Worm (Caenorhabditis elegans): ENCODE results near the gene hic-1.
A peak's percentile ranks its signal among the peaks of the same experiment; 100 is the strongest.

Gene hic-1

DNA sequence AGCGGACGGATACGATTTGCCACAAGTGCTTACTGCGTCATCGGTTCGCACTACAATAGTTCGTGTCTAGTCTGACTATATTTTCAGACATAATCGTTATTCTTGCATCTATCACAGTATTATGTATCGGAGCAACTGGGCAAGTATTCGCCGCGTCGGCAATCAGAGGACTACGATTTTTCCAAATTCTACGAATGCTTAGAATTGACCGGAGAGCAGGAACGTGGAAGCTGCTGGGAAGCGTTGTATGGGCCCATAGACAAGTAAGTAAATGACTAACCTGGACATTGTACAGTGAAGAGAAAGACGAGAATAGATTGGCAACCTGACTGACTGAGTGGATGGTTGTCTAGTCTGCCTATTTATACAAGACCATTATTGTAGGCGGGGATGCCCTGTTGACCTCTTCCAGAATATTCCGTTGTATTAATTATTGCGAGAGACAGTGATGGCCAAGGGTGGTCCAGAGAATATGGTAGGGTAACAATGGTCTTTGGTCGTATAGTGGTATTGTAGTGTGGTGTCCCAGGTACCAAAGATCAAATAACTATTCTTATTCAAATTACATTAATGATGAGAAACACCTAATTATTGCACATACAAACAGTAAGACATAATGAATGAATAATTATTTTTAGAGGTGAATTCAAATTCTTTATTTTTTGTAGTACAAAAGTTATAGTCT is 24.1 kb upstream of the hic-1 start, which contains the start of gene clec-266 (continued):
- TF ChIP-seq unc-120 (tag; optimal IDR thresholded peaks at IDR 0.05; ENCODE audit: poor library complexity, severe bottlenecking), result no peak
- peak; percentile 57 for TF ChIP-seq nhr-2 (tag; optimal IDR thresholded peaks at IDR 0.05)
- TF ChIP-seq nhr-12 (tag; optimal IDR thresholded peaks at IDR 0.05), result peak; percentile 44
- TF ChIP-seq pha-4 (tag; optimal IDR thresholded peaks at IDR 0.05), result no peak
- TF ChIP-seq elt-1 (tag; optimal IDR thresholded peaks at IDR 0.05; ENCODE audit: borderline replicate concordance, insufficient read depth), result no peak
- TF ChIP-seq zip-8 (tag; optimal IDR thresholded peaks at IDR 0.05), result no peak
- TF ChIP-seq ham-2 (GFP tag; optimal IDR thresholded peaks at IDR 0.05), result no peak
- no peak for TF ChIP-seq drap-1 (GFP tag; optimal IDR thresholded peaks at IDR 0.05)
- no peak for TF ChIP-seq unc-62 (GFP tag; optimal IDR thresholded peaks at IDR 0.05)
- TF ChIP-seq lin-13 (tag; optimal IDR thresholded peaks at IDR 0.05), result no peak

- no peak for TF ChIP-seq ceh-39 (tag; optimal IDR thresholded peaks at IDR 0.05)
- no peak for TF ChIP-seq elt-1 (tag; optimal IDR thresholded peaks at IDR 0.05; ENCODE audit: borderline replicate concordance, insufficient read depth)
- TF ChIP-seq lin-13 (tag; optimal IDR thresholded peaks at IDR 0.05), result no peak
- no peak for TF ChIP-seq sptf-1 (tag; optimal IDR thresholded peaks at IDR 0.05)
- no peak for TF ChIP-seq lsy-2 (tag; optimal IDR thresholded peaks at IDR 0.05)
- TF ChIP-seq unc-62 (GFP tag; optimal IDR thresholded peaks at IDR 0.05), result no peak
- TF ChIP-seq zip-8 (tag; optimal IDR thresholded peaks at IDR 0.05), result no peak
Observed at ce11 chrX:6618712-6619111, 20.1 kb upstream of the hic-1 start, which contains the start of gene kqt-1. TSS of gene kqt-1 (plus strand) at chrX:6619012.

- TF ChIP-seq flh-1 (GFP tag; optimal IDR thresholded peaks at IDR 0.05) (no peak), nhr-12 (tag; optimal IDR thresholded peaks at IDR 0.05) (no peak), mls-2 (tag; optimal IDR thresholded peaks at IDR 0.05) (peak; percentile 2), snpc-4 (tag; optimal IDR thresholded peaks at IDR 0.05) (no peak)
Observed at ce11 chrX:6617622-6618021, 19.0 kb upstream of the hic-1 start.

- TF ChIP-seq sptf-1 (tag; optimal IDR thresholded peaks at IDR 0.05), result no peak
- peak; percentile 84 for TF ChIP-seq ces-1 (GFP tag; optimal IDR thresholded peaks at IDR 0.05)
Observed at ce11 chrX:6613537-6613936, 14.9 kb upstream of the hic-1 start.

ce11 chrX:6609717-6610116 is 11.1 kb upstream of the hic-1 start, which contains the start of gene C25B8.8:
TSS of gene C25B8.8 (plus strand) at chrX:6610017.
- TF ChIP-seq nhr-76 (tag; optimal IDR thresholded peaks at IDR 0.05), result no peak
- no peak for TF ChIP-seq nhr-237 (tag; optimal IDR thresholded peaks at IDR 0.05)

- no peak for TF ChIP-seq zip-8 (tag; optimal IDR thresholded peaks at IDR 0.05)
- no peak for TF ChIP-seq ztf-11 (tag; optimal IDR thresholded peaks at IDR 0.05)
- TF ChIP-seq hlh-1 (tag; optimal IDR thresholded peaks at IDR 0.05), result no peak
- no peak for TF ChIP-seq pha-4 (tag; optimal IDR thresholded peaks at IDR 0.05)
- no peak for TF ChIP-seq flh-1 (GFP tag; optimal IDR thresholded peaks at IDR 0.05)
- no peak for TF ChIP-seq elt-3 (tag; optimal IDR thresholded peaks at IDR 0.05)
- TF ChIP-seq tbx-8 (GFP tag; optimal IDR thresholded peaks at IDR 0.05), result no peak
- TF ChIP-seq ceh-43 (GFP tag; optimal IDR thresholded peaks at IDR 0.05), result no peak
- no peak for TF ChIP-seq snpc-4 (tag; optimal IDR thresholded peaks at IDR 0.05)
- TF ChIP-seq elt-1 (tag; optimal IDR thresholded peaks at IDR 0.05; ENCODE audit: borderline replicate concordance, insufficient read depth), result no peak
- TF ChIP-seq mep-1 (tag; optimal IDR thresholded peaks at IDR 0.05), result no peak
- no peak for TF ChIP-seq ceh-83 (GFP tag; optimal IDR thresholded peaks at IDR 0.05)
Observed at ce11 chrX:6609251-6609650, 10.6 kb upstream of the hic-1 start.

DNA sequence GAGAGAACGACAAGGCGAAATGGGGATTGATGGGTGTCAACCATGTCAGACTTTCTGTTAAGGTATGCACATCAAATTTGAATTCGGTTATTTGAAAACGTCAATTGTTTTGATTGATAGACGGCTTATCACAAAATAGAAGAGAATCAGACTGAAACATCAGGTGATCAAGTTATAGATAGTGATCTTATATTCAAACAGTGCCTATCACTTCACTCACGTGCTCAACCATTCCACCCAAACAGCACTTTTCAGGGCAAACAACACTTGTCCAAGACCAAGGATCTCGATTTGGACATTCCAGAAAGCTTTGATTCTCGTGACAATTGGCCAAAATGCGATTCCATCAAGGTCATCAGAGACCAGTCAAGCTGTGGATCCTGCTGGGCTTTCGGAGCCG is 9.0 kb upstream of the hic-1 start:
- no peak for TF ChIP-seq lin-13 (tag; optimal IDR thresholded peaks at IDR 0.05)
- no peak for TF ChIP-seq lsy-2 (tag; optimal IDR thresholded peaks at IDR 0.05)
- TF ChIP-seq unc-39 (tag; optimal IDR thresholded peaks at IDR 0.05), result no peak
- no peak for TF ChIP-seq pha-4 (tag; optimal IDR thresholded peaks at IDR 0.05)
